Fruit fly (Drosophila melanogaster) whole organism, embryonic: ENCODE results near the gene CG31661.

Experiments used
- Antp ChIP-seq: fragments of 200-800 bp; sonication (Bioruptor generic); optimal IDR thresholded peaks from 3 replicates; lab custom pipeline; 2016; ENCODE audit warnings: missing biosample characterization, missing genetic modification characterization
- BEAF-32 ChIP-seq: fragments of 200-800 bp; sonication (Bioruptor generic); optimal IDR thresholded peaks from 3 replicates; lab custom pipeline; 2017; ENCODE audit warnings: missing biosample characterization, missing genetic modification characterization, mild to moderate bottlenecking, moderate library complexity, missing genetic modification reagents
- CG10431 ChIP-seq: fragments of 200-800 bp; sonication (Bioruptor generic); optimal IDR thresholded peaks from 3 replicates; lab custom pipeline; 2018; ENCODE audit warnings: missing biosample characterization, mild to moderate bottlenecking, missing genetic modification characterization
- CG11504 ChIP-seq: fragments of 200-800 bp; sonication (Bioruptor generic); optimal IDR thresholded peaks from 3 replicates; lab custom pipeline; 2019; ENCODE audit warnings: missing biosample characterization, mild to moderate bottlenecking, missing genetic modification characterization, moderate library complexity
- CG13287 ChIP-seq: fragments of 200-800 bp; sonication (Bioruptor generic); IDR thresholded peaks from 2 replicates; pipeline ENCODE4 v1.3.6; 2022; ENCODE audit warnings: missing biosample characterization, missing genetic modification characterization; ENCODE audit not compliant: partially characterized antibody
- CG13296 ChIP-seq: fragments of 200-800 bp; sonication (Bioruptor generic); optimal IDR thresholded peaks from 3 replicates; lab custom pipeline; 2018; ENCODE audit warnings: missing biosample characterization, mild to moderate bottlenecking, missing genetic modification characterization
- CG14014 ChIP-seq: fragments of 200-800 bp; sonication (Bioruptor generic); IDR thresholded peaks from 2 replicates; pipeline ENCODE4 v1.3.6; 2022; ENCODE audit warnings: missing biosample characterization, missing genetic modification characterization
- CG15011 ChIP-seq: fragments of 200-800 bp; sonication (Bioruptor generic); optimal IDR thresholded peaks from 3 replicates; lab custom pipeline; 2018; ENCODE audit warnings: missing biosample characterization, mild to moderate bottlenecking, missing genetic modification characterization
- CG18476 ChIP-seq: fragments of 200-800 bp; sonication (Bioruptor generic); optimal IDR thresholded peaks from 2 replicates; lab custom pipeline; 2016; ENCODE audit warnings: missing biosample characterization, mild to moderate bottlenecking, missing genetic modification characterization
- CG33213 ChIP-seq: fragments of 200-800 bp; sonication (Bioruptor generic); optimal IDR thresholded peaks from 3 replicates; lab custom pipeline; 2016; ENCODE audit warnings: missing biosample characterization, missing genetic modification characterization
- CG33557 ChIP-seq: fragments of 200-800 bp; sonication (Bioruptor generic); optimal IDR thresholded peaks from 2 replicates; lab custom pipeline; 2019; ENCODE audit warnings: missing biosample characterization, mild to moderate bottlenecking, missing genetic modification characterization, moderate library complexity
- CG42726 ChIP-seq: fragments of 200-800 bp; sonication (Bioruptor generic); IDR thresholded peaks from 2 replicates; pipeline ENCODE4 v1.3.6; 2022; ENCODE audit warnings: missing biosample characterization, missing genetic modification characterization; ENCODE audit not compliant: partially characterized antibody
- CG4360 ChIP-seq: fragments of 200-800 bp; sonication (Bioruptor generic); IDR thresholded peaks from 2 replicates; pipeline ENCODE4 v1.3.6; 2022; ENCODE audit warnings: missing biosample characterization, missing genetic modification characterization
- CG4820 ChIP-seq: fragments of 200-800 bp; sonication (Bioruptor generic); optimal IDR thresholded peaks from 3 replicates; lab custom pipeline; 2016; ENCODE audit warnings: missing biosample characterization, missing genetic modification characterization
- CG6765 ChIP-seq: fragments of 200-800 bp; sonication (Bioruptor generic); optimal IDR thresholded peaks from 3 replicates; lab custom pipeline; 2017; ENCODE audit warnings: missing biosample characterization, mild to moderate bottlenecking, missing genetic modification characterization
- CG6791 ChIP-seq: fragments of 200-800 bp; sonication (Bioruptor generic); IDR thresholded peaks from 3 replicates; pipeline ENCODE4 v1.3.6; 2022; ENCODE audit warnings: missing biosample characterization, missing genetic modification characterization; ENCODE audit not compliant: partially characterized antibody
- CG7271 ChIP-seq: fragments of 200-800 bp; sonication (Bioruptor generic); optimal IDR thresholded peaks from 2 replicates; lab custom pipeline; 2018; ENCODE audit warnings: missing biosample characterization, mild to moderate bottlenecking, missing genetic modification characterization, moderate library complexity
- Camta ChIP-seq: fragments of 200-800 bp; sonication (Bioruptor generic); optimal IDR thresholded peaks from 2 replicates; lab custom pipeline; 2016; ENCODE audit warnings: missing biosample characterization, missing genetic modification characterization
- Ets97D ChIP-seq: fragments of 200-800 bp; sonication (Bioruptor generic); optimal IDR thresholded peaks from 3 replicates; lab custom pipeline; 2016; ENCODE audit warnings: missing biosample characterization, missing genetic modification characterization
- Hr78 ChIP-seq, 2 experiments: fragments of 200-800 bp in 1 of 2; fragments of >200 bp in 1 of 2; sonication (Bioruptor generic) in 1 of 2; optimal IDR thresholded peaks; 2 replicates each; lab custom pipeline; 2017 to 2019; ENCODE audit warnings: missing biosample characterization in 2 of 2, missing genetic modification characterization in 2 of 2, mild to moderate bottlenecking in 1 of 2, moderate library complexity in 1 of 2
- Jarid2 ChIP-seq: fragments of 200-800 bp; sonication (Bioruptor generic); optimal IDR thresholded peaks from 3 replicates; lab custom pipeline; 2017; ENCODE audit warnings: mild to moderate bottlenecking, missing biosample characterization, missing genetic modification reagents, missing genetic modification characterization
- Lim3 ChIP-seq: fragments of 200-800 bp; sonication (Bioruptor generic); IDR thresholded peaks from 2 replicates; pipeline ENCODE4 v1.3.6; 2022; ENCODE audit warnings: missing biosample characterization, missing genetic modification characterization
- MTF-1 ChIP-seq: fragments of 200-800 bp; sonication (Bioruptor generic); optimal IDR thresholded peaks from 2 replicates; lab custom pipeline; 2018; ENCODE audit warnings: missing biosample characterization, mild to moderate bottlenecking, missing genetic modification characterization, borderline replicate concordance
- Max ChIP-seq: fragments of 200-800 bp; sonication (Bioruptor generic); optimal IDR thresholded peaks from 2 replicates; lab custom pipeline; 2016; ENCODE audit warnings: missing biosample characterization, mild to moderate bottlenecking, missing genetic modification characterization
- NC2β ChIP-seq: fragments of 200-800 bp; sonication (Bioruptor generic); optimal IDR thresholded peaks from 2 replicates; lab custom pipeline; 2016; ENCODE audit warnings: missing biosample characterization, missing genetic modification characterization
- Nf-YC ChIP-seq: fragments of 200-800 bp; optimal IDR thresholded peaks from 3 replicates; lab custom pipeline; 2019; ENCODE audit warnings: missing biosample characterization, mild to moderate bottlenecking, missing genetic modification characterization, moderate library complexity
- Rx ChIP-seq: fragments of 200-800 bp; sonication (Bioruptor generic); IDR thresholded peaks from 2 replicates; pipeline ENCODE4 v1.3.6; 2022; ENCODE audit warnings: missing biosample characterization, missing genetic modification characterization
- Stat92E ChIP-seq, 3 experiments: fragments of >200 bp in 2 of 3; fragments of 200-800 bp in 1 of 3; sonication (Bioruptor generic) in 1 of 3; optimal IDR thresholded peaks; 2 replicates each; lab custom pipeline; 2017 to 2019; ENCODE audit warnings: missing biosample characterization in 3 of 3, missing genetic modification characterization in 3 of 3, mild to moderate bottlenecking in 1 of 3, moderate library complexity in 1 of 3
- ato ChIP-seq: fragments of 200-800 bp; sonication (Bioruptor generic); IDR thresholded peaks from 2 replicates; pipeline ENCODE4 v1.3.6; 2022; ENCODE audit warnings: missing biosample characterization, missing genetic modification characterization; ENCODE audit not compliant: partially characterized antibody
- bigmax ChIP-seq: fragments of 200-800 bp; sonication (Bioruptor generic); optimal IDR thresholded peaks from 2 replicates; lab custom pipeline; 2018; ENCODE audit warnings: missing biosample characterization, mild to moderate bottlenecking, missing genetic modification characterization
- caup ChIP-seq: fragments of 200-800 bp; sonication (Bioruptor generic); optimal IDR thresholded peaks from 3 replicates; lab custom pipeline; 2017; ENCODE audit warnings: missing biosample characterization, mild to moderate bottlenecking, missing genetic modification characterization, moderate library complexity; ENCODE audit not compliant: severe bottlenecking
- ci ChIP-seq: fragments of 200-800 bp; sonication (Bioruptor generic); IDR thresholded peaks from 3 replicates; pipeline ENCODE4 v1.3.6; 2022; ENCODE audit warnings: missing biosample characterization, missing genetic modification characterization
- crol ChIP-seq: fragments of 200-800 bp; sonication (Bioruptor generic); IDR thresholded peaks from 2 replicates; pipeline ENCODE4 v1.3.6; 2022; ENCODE audit warnings: missing biosample characterization, missing genetic modification characterization
- danr ChIP-seq: fragments of 200-800 bp; sonication (Bioruptor generic); IDR thresholded peaks from 2 replicates; pipeline ENCODE4 v1.3.6; 2022; ENCODE audit warnings: missing biosample characterization, missing genetic modification characterization
- dm ChIP-seq: fragments of 200-800 bp; sonication (Bioruptor generic); optimal IDR thresholded peaks from 3 replicates; lab custom pipeline; 2016; ENCODE audit warnings: missing biosample characterization, missing genetic modification characterization
- esg ChIP-seq: fragments of 200-800 bp; sonication (Bioruptor generic); conservative IDR thresholded peaks from 2 replicates; pipeline ENCODE4 v1.3.6; 2022; ENCODE audit warnings: missing biosample characterization, missing genetic modification characterization
- fd102C ChIP-seq: fragments of 200-800 bp; sonication (Bioruptor generic); optimal IDR thresholded peaks from 2 replicates; lab custom pipeline; 2018; ENCODE audit warnings: missing biosample characterization, mild to moderate bottlenecking, missing genetic modification characterization, moderate library complexity
- ftz-f1 ChIP-seq: fragments of 200-800 bp; sonication (Bioruptor generic); optimal IDR thresholded peaks from 2 replicates; lab custom pipeline; 2016; ENCODE audit warnings: missing biosample characterization, missing genetic modification characterization
- hkb ChIP-seq, 2 experiments: fragments of 200-800 bp in 1 of 2; fragments of >200 bp in 1 of 2; sonication (Bioruptor generic) in 1 of 2; IDR thresholded peaks in 1 of 2; optimal IDR thresholded peaks in 1 of 2; 2 replicates each; pipeline versions ENCODE4 v1.3.6 to Lab custom; 2017 to 2022; ENCODE audit warnings: missing biosample characterization in 1 of 2, missing genetic modification characterization in 1 of 2
- kay ChIP-seq: fragments of 200-800 bp; sonication (Bioruptor generic); optimal IDR thresholded peaks from 2 replicates; lab custom pipeline; 2016; ENCODE audit warnings: missing biosample characterization, missing genetic modification characterization
- lbe ChIP-seq: fragments of 200-800 bp; sonication (Bioruptor generic); optimal IDR thresholded peaks from 2 replicates; lab custom pipeline; 2016; ENCODE audit warnings: missing biosample characterization, mild to moderate bottlenecking, missing genetic modification characterization
- mld ChIP-seq: fragments of 200-800 bp; sonication (Bioruptor generic); IDR thresholded peaks from 3 replicates; pipeline ENCODE4 v1.3.6; 2022; ENCODE audit warnings: missing biosample characterization, missing genetic modification characterization; ENCODE audit not compliant: partially characterized antibody
- ro ChIP-seq: fragments of 200-800 bp; sonication (Bioruptor generic); IDR thresholded peaks from 2 replicates; pipeline ENCODE4 v1.3.6; 2022; ENCODE audit warnings: missing biosample characterization, missing genetic modification characterization
- sqz ChIP-seq: fragments of 200-800 bp; sonication (Bioruptor generic); optimal IDR thresholded peaks from 3 replicates; lab custom pipeline; 2018; ENCODE audit warnings: missing biosample characterization, mild to moderate bottlenecking, missing genetic modification characterization
- sr ChIP-seq: fragments of 200-800 bp; sonication (Bioruptor generic); IDR thresholded peaks from 3 replicates; pipeline ENCODE4 v1.3.6; 2022; ENCODE audit warnings: missing biosample characterization, missing genetic modification characterization
- tll ChIP-seq, 2 experiments: fragments of 200-800 bp in 1 of 2; fragments of >200 bp in 1 of 2; sonication (Bioruptor generic) in 1 of 2; optimal IDR thresholded peaks; 2 replicates each; lab custom pipeline; 2017 to 2019; ENCODE audit warnings: missing biosample characterization in 2 of 2, missing genetic modification characterization in 2 of 2, mild to moderate bottlenecking in 1 of 2, moderate library complexity in 1 of 2
- unc-4 ChIP-seq: fragments of 200-800 bp; sonication (Bioruptor generic); IDR thresholded peaks from 2 replicates; pipeline ENCODE4 v1.3.6; 2022; ENCODE audit warnings: missing biosample characterization, missing genetic modification characterization; ENCODE audit not compliant: partially characterized antibody
- wdn ChIP-seq: fragments of 200-800 bp; sonication (Bioruptor generic); IDR thresholded peaks from 2 replicates; pipeline ENCODE4 v1.3.6; 2022; ENCODE audit warnings: missing biosample characterization, missing genetic modification characterization
- zf30C ChIP-seq: fragments of 200-800 bp; sonication (Bioruptor generic); optimal IDR thresholded peaks from 3 replicates; lab custom pipeline; 2018; ENCODE audit warnings: missing biosample characterization, mild to moderate bottlenecking, missing genetic modification characterization

Gene CG31661

DNA sequence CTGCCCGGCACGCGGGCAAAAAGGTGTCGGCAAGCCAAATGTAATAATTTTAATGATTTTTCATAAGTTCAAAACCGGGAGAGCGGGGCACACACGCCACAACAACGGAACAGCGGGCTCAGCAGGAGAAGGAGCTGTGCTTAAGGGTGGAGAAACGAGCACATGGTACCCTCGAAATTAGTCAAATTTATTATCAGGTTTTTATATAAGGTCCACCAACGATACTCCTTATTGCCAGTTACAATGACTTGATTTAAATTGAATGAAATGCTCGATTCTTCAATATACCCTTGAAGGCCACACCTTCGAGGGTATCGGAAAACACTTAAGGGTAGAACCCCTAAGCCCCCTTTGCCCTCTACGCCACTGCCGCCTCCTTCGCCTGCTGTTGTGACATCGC, 23.6 kb upstream of the CG31661 start (continued):
- TF ChIP-seq mld (no peak), sqz (GFP tag; lab: Kevin White, UChicago) (no peak), danr (GFP tag; lab: Robert Waterston, UW) (no peak), Ets97D (GFP tag; lab: Kevin White, UChicago) (no peak), hkb (optimal IDR thresholded peaks at IDR 0.05; lab: Kevin White, UChicago) (no peak), hkb (GFP tag; IDR thresholded peaks at IDR 0.05; lab: Robert Waterston, UW) (peak; percentile 75), CG13296 (GFP tag; lab: Kevin White, UChicago) (no peak), dm (no peak), CG33213 (no peak), Jarid2 (GFP tag; lab: Kevin White, UChicago) (peak; percentile 13), lbe (GFP tag; lab: Kevin White, UChicago) (no peak), crol (GFP tag; lab: Robert Waterston, UW) (peak; percentile 62), BEAF-32 (no peak), esg (GFP tag; lab: Robert Waterston, UW) (peak; percentile 37; the same call in 1 of the 2 replicates), CG6791 (GFP tag; lab: Robert Waterston, UW) (no peak), wdn (GFP tag; lab: Robert Waterston, UW) (0 out of 2 replicates have a peak, but pooled peaks have one; percentile 42), Nf-YC (tag; lab: Kevin White, UChicago) (no peak), Stat92E (GFP tag; optimal IDR thresholded peaks at IDR 0.05; lab: Kevin White, UChicago) (no peak), ftz-f1 (no peak), caup (GFP tag; lab: Kevin White, UChicago) (no peak), MTF-1 (no peak), CG6765 (GFP tag; lab: Kevin White, UChicago) (no peak), Max (no peak), zf30C (GFP tag; lab: Kevin White, UChicago) (no peak), Rx (GFP tag; lab: Robert Waterston, UW) (peak; percentile 62), CG13287 (no peak), CG14014 (GFP tag; lab: Robert Waterston, UW) (0 out of 2 replicates have a peak, but pooled peaks have one; percentile 35), CG15011 (no peak), CG18476 (GFP tag; lab: Kevin White, UChicago) (no peak), CG4820 (GFP tag; lab: Kevin White, UChicago) (peak; percentile 18), CG42726 (GFP tag; lab: Robert Waterston, UW) (no peak), Lim3 (GFP tag; lab: Robert Waterston, UW) (no peak), Antp (GFP tag; lab: Kevin White, UChicago) (peak; percentile 33), CG33557 (GFP tag; lab: Kevin White, UChicago) (no peak), CG7271 (tag; lab: Kevin White, UChicago) (no peak), ato (GFP tag; lab: Robert Waterston, UW) (no peak), CG10431 (GFP tag; lab: Kevin White, UChicago) (no peak), ro (no peak; the same call in 1 of the 2 replicates), CG4360 (peak; percentile 54), Camta (peak; percentile 26), Hr78 (GFP tag; optimal IDR thresholded peaks at IDR 0.05; lab: Kevin White, UChicago) (no peak), fd102C (GFP tag; lab: Kevin White, UChicago) (no peak), NC2β (no peak), sr (GFP tag; lab: Robert Waterston, UW) (no peak), tll (GFP tag; optimal IDR thresholded peaks at IDR 0.05; lab: Kevin White, UChicago) (no peak), kay (GFP tag; lab: Kevin White, UChicago) (no peak), bigmax (GFP tag; lab: Kevin White, UChicago) (no peak), unc-4 (GFP tag; lab: Robert Waterston, UW) (no peak), CG11504 (peak; percentile 56), ci (GFP tag; lab: Robert Waterston, UW) (peak; percentile 59; the same call in 2 of the 3 replicates)
